Fruit fly (Drosophila melanogaster) whole organism, embryonic: ENCODE results near the gene CG11791.

Source experiments
- ATbp ChIP-seq: fragments of 200-800 bp; sonication (Bioruptor generic); optimal IDR thresholded peaks from 2 replicates; lab custom pipeline; 2017; ENCODE audit warnings: missing biosample characterization, mild to moderate bottlenecking, missing genetic modification characterization, missing genetic modification reagents
- Aef1 ChIP-seq: fragments of 200-800 bp; sonication (Bioruptor generic); IDR thresholded peaks from 3 replicates; pipeline ENCODE4 v1.3.6; 2022; ENCODE audit warnings: missing biosample characterization, missing genetic modification characterization
- B-H1 ChIP-seq: fragments of 200-800 bp; sonication (Bioruptor generic); IDR thresholded peaks from 3 replicates; pipeline ENCODE4 v1.3.6; 2022; ENCODE audit warnings: missing biosample characterization, missing genetic modification characterization
- Blimp-1 ChIP-seq: fragments of 200-800 bp; sonication (Bioruptor generic); optimal IDR thresholded peaks from 3 replicates; lab custom pipeline; 2018; ENCODE audit warnings: missing biosample characterization, missing genetic modification characterization, mild to moderate bottlenecking, moderate library complexity, missing genetic modification reagents
- Bteb2 ChIP-seq: fragments of 200-800 bp; sonication (Bioruptor generic); optimal IDR thresholded peaks from 2 replicates; lab custom pipeline; 2016; ENCODE audit warnings: missing biosample characterization, missing genetic modification characterization
- CG11695 ChIP-seq: fragments of 200-800 bp; sonication (Bioruptor generic); IDR thresholded peaks from 3 replicates; pipeline ENCODE4 v1.3.6; 2022; ENCODE audit warnings: missing biosample characterization, missing genetic modification characterization
- CG12155 ChIP-seq: fragments of 200-800 bp; sonication (Bioruptor generic); optimal IDR thresholded peaks from 3 replicates; lab custom pipeline; 2016; ENCODE audit warnings: missing biosample characterization, missing genetic modification characterization
- CG12659 ChIP-seq: fragments of 200-800 bp; sonication (Bioruptor generic); optimal IDR thresholded peaks from 3 replicates; lab custom pipeline; 2017; ENCODE audit warnings: mild to moderate bottlenecking, missing biosample characterization, missing genetic modification reagents, missing genetic modification characterization
- CG13624 ChIP-seq: fragments of 200-800 bp; sonication (Bioruptor generic); optimal IDR thresholded peaks from 2 replicates; lab custom pipeline; 2016; ENCODE audit warnings: missing biosample characterization, missing genetic modification characterization
- CG14667 ChIP-seq: fragments of 200-800 bp; sonication (Bioruptor generic); IDR thresholded peaks from 2 replicates; pipeline ENCODE4 v1.3.6; 2022; ENCODE audit warnings: missing biosample characterization, missing genetic modification characterization
- CG14710 ChIP-seq: fragments of 200-800 bp; sonication (Bioruptor generic); optimal IDR thresholded peaks from 3 replicates; lab custom pipeline; 2019; ENCODE audit warnings: missing biosample characterization, mild to moderate bottlenecking, missing genetic modification characterization, moderate library complexity
- CG18011 ChIP-seq: fragments of 200-800 bp; sonication (Bioruptor generic); optimal IDR thresholded peaks from 2 replicates; lab custom pipeline; 2017; ENCODE audit warnings: missing biosample characterization, missing genetic modification characterization, mild to moderate bottlenecking, moderate library complexity, missing genotype
- CG1832 ChIP-seq: fragments of 200-800 bp; sonication (Bioruptor generic); optimal IDR thresholded peaks from 2 replicates; lab custom pipeline; 2017; ENCODE audit warnings: missing biosample characterization, mild to moderate bottlenecking, missing genetic modification characterization, inconsistent platforms
- CG18476 ChIP-seq: fragments of 200-800 bp; sonication (Bioruptor generic); optimal IDR thresholded peaks from 2 replicates; lab custom pipeline; 2016; ENCODE audit warnings: missing biosample characterization, mild to moderate bottlenecking, missing genetic modification characterization
- CG2199 ChIP-seq: fragments of 200-800 bp; sonication (Bioruptor generic); IDR thresholded peaks from 3 replicates; pipeline ENCODE4 v1.3.6; 2022; ENCODE audit warnings: missing biosample characterization, missing genetic modification characterization
- CG31365 ChIP-seq: fragments of 200-800 bp; sonication (Bioruptor generic); optimal IDR thresholded peaks from 2 replicates; lab custom pipeline; 2018; ENCODE audit warnings: missing biosample characterization, mild to moderate bottlenecking, missing genetic modification characterization
- CG3281 ChIP-seq: fragments of 200-800 bp; sonication (Bioruptor generic); optimal IDR thresholded peaks from 3 replicates; lab custom pipeline; 2017; ENCODE audit warnings: missing biosample characterization, mild to moderate bottlenecking, missing genetic modification characterization
- CG34224 ChIP-seq: fragments of 200-800 bp; sonication (Bioruptor generic); IDR thresholded peaks from 3 replicates; pipeline ENCODE4 v1.3.6; 2022; ENCODE audit warnings: missing biosample characterization, missing genetic modification characterization; ENCODE audit not compliant: partially characterized antibody
- CG4854 ChIP-seq: fragments of 200-800 bp; sonication (Bioruptor generic); optimal IDR thresholded peaks from 2 replicates; lab custom pipeline; 2016; ENCODE audit warnings: missing biosample characterization, missing genetic modification characterization, inconsistent platforms
- CG8281 ChIP-seq: fragments of 200-800 bp; sonication (Bioruptor generic); optimal IDR thresholded peaks from 2 replicates; lab custom pipeline; 2018; ENCODE audit warnings: missing biosample characterization, mild to moderate bottlenecking, missing genetic modification characterization, moderate library complexity
- CG8478 ChIP-seq: fragments of >200 bp; optimal IDR thresholded peaks from 2 replicates; lab custom pipeline; 2018
- CkIIα-i1 ChIP-seq: fragments of 200-800 bp; sonication (Bioruptor generic); IDR thresholded peaks from 2 replicates; pipeline ENCODE4 v1.3.6; 2022; ENCODE audit warnings: missing biosample characterization, missing genetic modification characterization
- CoRest ChIP-seq: fragments of 200-800 bp; sonication (Bioruptor generic); optimal IDR thresholded peaks from 3 replicates; lab custom pipeline; 2018; ENCODE audit warnings: missing biosample characterization, mild to moderate bottlenecking, missing genetic modification characterization, moderate library complexity
- ERR ChIP-seq: fragments of 200-800 bp; sonication (Bioruptor generic); optimal IDR thresholded peaks from 2 replicates; lab custom pipeline; 2016; ENCODE audit warnings: missing biosample characterization, missing genetic modification characterization
- Ets97D ChIP-seq: fragments of 200-800 bp; sonication (Bioruptor generic); optimal IDR thresholded peaks from 3 replicates; lab custom pipeline; 2016; ENCODE audit warnings: missing biosample characterization, missing genetic modification characterization
- Gug ChIP-seq: fragments of 200-800 bp; sonication (Bioruptor generic); IDR thresholded peaks from 4 replicates; pipeline ENCODE4 v1.3.6; 2022; ENCODE audit warnings: missing biosample characterization, missing genetic modification characterization
- Hand ChIP-seq: fragments of 200-800 bp; sonication (Bioruptor generic); optimal IDR thresholded peaks from 2 replicates; lab custom pipeline; 2017; ENCODE audit warnings: mild to moderate bottlenecking, missing biosample characterization, missing genetic modification reagents, missing genetic modification characterization
- HmgD ChIP-seq: fragments of 200-800 bp; sonication (Bioruptor generic); optimal IDR thresholded peaks from 3 replicates; lab custom pipeline; 2016; ENCODE audit warnings: missing biosample characterization, missing genetic modification characterization
- Oli ChIP-seq: fragments of 200-800 bp; sonication (Bioruptor generic); optimal IDR thresholded peaks from 2 replicates; lab custom pipeline; 2018; ENCODE audit warnings: missing biosample characterization, mild to moderate bottlenecking, missing genetic modification characterization, moderate library complexity
- Rfx ChIP-seq: fragments of 200-800 bp; sonication (Bioruptor generic); IDR thresholded peaks from 2 replicates; pipeline ENCODE4 v1.3.6; 2022; ENCODE audit warnings: missing biosample characterization, missing genetic modification characterization
- Scr ChIP-seq: fragments of 200-800 bp; sonication (Bioruptor generic); IDR thresholded peaks from 2 replicates; pipeline ENCODE4 v1.3.6; 2022; ENCODE audit warnings: missing biosample characterization, missing genetic modification characterization; ENCODE audit not compliant: partially characterized antibody
- Ssrp ChIP-seq: fragments of 200-800 bp; sonication (Bioruptor generic); optimal IDR thresholded peaks from 2 replicates; lab custom pipeline; 2018; ENCODE audit warnings: missing biosample characterization, mild to moderate bottlenecking, missing genetic modification characterization, moderate library complexity
- YL-1 ChIP-seq: fragments of 200-800 bp; sonication (Bioruptor generic); optimal IDR thresholded peaks from 3 replicates; lab custom pipeline; 2017; ENCODE audit warnings: missing biosample characterization, mild to moderate bottlenecking, missing genetic modification characterization
- bsh ChIP-seq, 2 experiments: fragments of 200-800 bp; sonication (Bioruptor generic); optimal IDR thresholded peaks; 2 replicates each; lab custom pipeline; 2017 to 2018; ENCODE audit warnings: mild to moderate bottlenecking in 2 of 2, missing biosample characterization in 2 of 2, missing genetic modification characterization in 2 of 2, moderate library complexity in 1 of 2
- ci ChIP-seq: fragments of 200-800 bp; sonication (Bioruptor generic); IDR thresholded peaks from 3 replicates; pipeline ENCODE4 v1.3.6; 2022; ENCODE audit warnings: missing biosample characterization, missing genetic modification characterization
- crol ChIP-seq: fragments of 200-800 bp; sonication (Bioruptor generic); IDR thresholded peaks from 2 replicates; pipeline ENCODE4 v1.3.6; 2022; ENCODE audit warnings: missing biosample characterization, missing genetic modification characterization
- dysf ChIP-seq: fragments of 200-800 bp; sonication (Bioruptor generic); IDR thresholded peaks from 3 replicates; pipeline ENCODE4 v1.3.6; 2022; ENCODE audit warnings: missing biosample characterization, missing genetic modification characterization
- fd3F ChIP-seq: fragments of 200-800 bp; sonication (Bioruptor generic); optimal IDR thresholded peaks from 2 replicates; lab custom pipeline; 2018; ENCODE audit warnings: missing biosample characterization, mild to moderate bottlenecking, missing genetic modification characterization, moderate library complexity
- grau ChIP-seq: fragments of 200-800 bp; optimal IDR thresholded peaks from 3 replicates; lab custom pipeline; 2019; ENCODE audit warnings: missing biosample characterization, mild to moderate bottlenecking, missing genetic modification characterization, moderate library complexity
- gt ChIP-seq: fragments of 200-800 bp; sonication (Bioruptor generic); IDR thresholded peaks from 2 replicates; pipeline ENCODE4 v1.3.6; 2022; ENCODE audit warnings: missing biosample characterization, missing genetic modification characterization
- lbe ChIP-seq: fragments of 200-800 bp; sonication (Bioruptor generic); optimal IDR thresholded peaks from 2 replicates; lab custom pipeline; 2016; ENCODE audit warnings: missing biosample characterization, mild to moderate bottlenecking, missing genetic modification characterization
- odd ChIP-seq: fragments of 200-800 bp; sonication (Bioruptor generic); optimal IDR thresholded peaks from 2 replicates; lab custom pipeline; 2017; ENCODE audit warnings: missing biosample characterization, mild to moderate bottlenecking, missing genetic modification characterization
- onecut ChIP-seq: fragments of 200-800 bp; sonication (Bioruptor generic); IDR thresholded peaks from 2 replicates; pipeline ENCODE4 v1.3.6; 2022; ENCODE audit warnings: missing biosample characterization, missing genetic modification characterization
- otp ChIP-seq: fragments of 200-800 bp; sonication (Bioruptor generic); IDR thresholded peaks from 3 replicates; pipeline ENCODE4, ENCODE4 v1.3.6; 2022; ENCODE audit warnings: missing biosample characterization, missing genetic modification characterization
- pfk ChIP-seq: fragments of 200-800 bp; sonication (Bioruptor generic); optimal IDR thresholded peaks from 2 replicates; lab custom pipeline; 2018; ENCODE audit warnings: missing biosample characterization, mild to moderate bottlenecking, missing genetic modification characterization, moderate library complexity
- pho ChIP-seq: fragments of 200-800 bp; sonication (Bioruptor generic); optimal IDR thresholded peaks from 2 replicates; lab custom pipeline; 2016; ENCODE audit warnings: missing biosample characterization, missing genetic modification characterization
- phol ChIP-seq: fragments of 200-800 bp; sonication (Bioruptor generic); optimal IDR thresholded peaks from 3 replicates; lab custom pipeline; 2018; ENCODE audit warnings: missing biosample characterization, mild to moderate bottlenecking, missing genetic modification characterization, moderate library complexity
- pum ChIP-seq: fragments of 200-800 bp; sonication (Bioruptor generic); optimal IDR thresholded peaks from 2 replicates; lab custom pipeline; 2016; ENCODE audit warnings: missing biosample characterization, missing genetic modification characterization
- repo ChIP-seq: fragments of 200-800 bp; sonication (Bioruptor generic); optimal IDR thresholded peaks from 2 replicates; lab custom pipeline; 2016; ENCODE audit warnings: missing biosample characterization, missing genetic modification characterization
- so ChIP-seq: fragments of 200-800 bp; sonication (Bioruptor generic); IDR thresholded peaks from 3 replicates; pipeline ENCODE4 v1.3.6; 2022; ENCODE audit warnings: missing biosample characterization, missing genetic modification characterization
- toy ChIP-seq: fragments of 200-800 bp; sonication (Bioruptor generic); IDR thresholded peaks from 2 replicates; pipeline ENCODE4 v1.3.6; 2022; ENCODE audit warnings: missing biosample characterization, missing genetic modification characterization

The CG11791 gene

DNA sequence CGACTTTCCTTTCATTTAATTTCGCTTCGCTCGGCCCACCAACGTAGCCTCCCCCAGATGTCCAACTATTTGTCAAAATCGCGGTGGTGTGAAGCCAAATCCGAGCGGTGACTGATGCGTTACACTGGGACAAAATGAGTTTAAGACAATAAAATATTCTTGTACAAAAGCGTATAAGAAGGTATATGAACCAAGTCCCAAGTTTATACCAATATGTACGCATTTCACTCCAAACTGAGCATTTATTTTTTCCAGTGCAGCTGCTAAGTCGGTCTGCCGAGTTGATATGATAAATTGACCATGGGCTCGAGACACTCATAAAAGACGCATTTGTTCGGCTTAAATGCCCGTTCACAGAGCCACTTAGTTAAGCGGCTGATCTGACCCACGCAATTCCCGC, 44.7 kb upstream of the CG11791 start (continued):
- TF ChIP-seq CG11695 (GFP tag; lab: Robert Waterston, UW) = no peak
- TF ChIP-seq bsh (GFP tag; optimal IDR thresholded peaks at IDR 0.05; lab: Kevin White, UChicago) = peak in 1 of 2 experiments; percentile 68
- no peak for TF ChIP-seq CG18476 (GFP tag; lab: Kevin White, UChicago)
- TF ChIP-seq CG8281 (tag; lab: Kevin White, UChicago) = peak; percentile 12
- TF ChIP-seq pho = peak; percentile 14
- TF ChIP-seq B-H1 (GFP tag; lab: Robert Waterston, UW) = peak; percentile 60; the same call in 2 of the 3 replicates
- no peak for TF ChIP-seq Hand
- TF ChIP-seq Ets97D (GFP tag; lab: Kevin White, UChicago) = no peak
- TF ChIP-seq crol (GFP tag; lab: Robert Waterston, UW) = no peak
- TF ChIP-seq odd (GFP tag; lab: Kevin White, UChicago) = no peak
- TF ChIP-seq CG34224 (GFP tag; lab: Robert Waterston, UW) = no peak
- TF ChIP-seq pum (GFP tag; lab: Kevin White, UChicago) = peak; percentile 9
- TF ChIP-seq Bteb2 (GFP tag; lab: Kevin White, UChicago) = no peak
- peak; percentile 26 for TF ChIP-seq CG12659
- TF ChIP-seq onecut = 0 out of 2 replicates have a peak, but pooled peaks have one; percentile 19
- TF ChIP-seq YL-1 (GFP tag; lab: Kevin White, UChicago) = no peak
- peak; percentile 63; the same call in 2 of the 3 replicates for TF ChIP-seq Aef1
- 0 out of 4 replicates have a peak, but pooled peaks have one; percentile 29 for TF ChIP-seq Gug (GFP tag; lab: Robert Waterston, UW)
- no peak for TF ChIP-seq gt (GFP tag; lab: Robert Waterston, UW)
- TF ChIP-seq Rfx (GFP tag; lab: Robert Waterston, UW) = peak; percentile 74
- TF ChIP-seq toy (GFP tag; lab: Robert Waterston, UW) = no peak
- TF ChIP-seq CkIIα-i1 (GFP tag; lab: Robert Waterston, UW) = no peak
- TF ChIP-seq CG18011 = no peak
- peak; percentile 17 for TF ChIP-seq ATbp (GFP tag; lab: Kevin White, UChicago)
- peak; percentile 79 for TF ChIP-seq dysf
- TF ChIP-seq Oli (tag; lab: Kevin White, UChicago) = peak; percentile 69
- TF ChIP-seq Scr = no peak
- TF ChIP-seq fd3F = no peak
- TF ChIP-seq CoRest (tag; lab: Kevin White, UChicago) = peak; percentile 43
- peak; percentile 62 for TF ChIP-seq CG14667 (GFP tag; lab: Robert Waterston, UW)
- TF ChIP-seq phol (tag; lab: Kevin White, UChicago) = peak; percentile 57
- TF ChIP-seq Ssrp = peak; percentile 30
- TF ChIP-seq ERR = no peak
- no peak for TF ChIP-seq CG31365 (tag; lab: Kevin White, UChicago)
- TF ChIP-seq otp (GFP tag; lab: Robert Waterston, UW) = no peak
- TF ChIP-seq pfk (GFP tag; lab: Kevin White, UChicago) = no peak
- TF ChIP-seq CG3281 = peak; percentile 22
- peak; percentile 80 for TF ChIP-seq ci (GFP tag; lab: Robert Waterston, UW)
- peak; percentile 65 for TF ChIP-seq Blimp-1
- peak; percentile 21 for TF ChIP-seq CG14710 (tag; lab: Kevin White, UChicago)
- peak; percentile 30 for TF ChIP-seq CG12155
- no peak for TF ChIP-seq HmgD (GFP tag; lab: Kevin White, UChicago)
- TF ChIP-seq CG1832 (GFP tag; lab: Kevin White, UChicago) = no peak
- no peak for TF ChIP-seq CG8478 (lab: Kevin White, UChicago)
- peak; percentile 47 for TF ChIP-seq grau
- TF ChIP-seq CG2199 = peak; percentile 20; the same call in 1 of the 3 replicates
- no peak for TF ChIP-seq so (GFP tag; lab: Robert Waterston, UW)
- peak; percentile 45 for TF ChIP-seq repo (GFP tag; lab: Kevin White, UChicago)
- no peak for TF ChIP-seq CG13624 (GFP tag; lab: Kevin White, UChicago)
- TF ChIP-seq lbe (GFP tag; lab: Kevin White, UChicago) = no peak
- no peak for TF ChIP-seq CG4854 (GFP tag; lab: Kevin White, UChicago)
